Fruit fly (Drosophila melanogaster): ENCODE data around the gene CG42371.

DNA sequence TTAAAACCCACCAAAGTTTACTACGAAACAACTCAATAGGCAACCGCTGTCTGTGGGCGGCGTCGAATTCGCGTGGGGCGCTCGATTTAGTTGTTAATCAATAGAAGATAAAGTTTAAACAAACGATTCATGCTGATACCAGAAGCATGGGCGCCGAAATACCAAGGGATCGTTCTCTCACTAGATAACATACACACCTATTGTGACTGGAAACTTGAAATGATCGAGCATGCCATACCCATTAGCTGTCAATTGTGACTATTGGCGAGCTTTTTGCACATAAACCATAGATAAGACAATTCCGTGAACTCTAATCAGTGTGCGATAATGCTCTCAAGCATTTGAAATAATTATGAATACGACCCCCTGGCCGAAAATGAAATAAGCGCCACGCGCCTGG, 37.7 kb downstream of the CG42371 start:
- no peak for TF ChIP-seq CG12768 (GFP tag; optimal IDR thresholded peaks at IDR 0.05)
- TF ChIP-seq CG11617 (GFP tag; optimal IDR thresholded peaks at IDR 0.05): no peak
- TF ChIP-seq tj (GFP tag; optimal IDR thresholded peaks at IDR 0.05): no peak
- no peak for TF ChIP-seq CG14711 (tag; optimal IDR thresholded peaks at IDR 0.05)
- no peak for TF ChIP-seq CG33017 (tag; optimal IDR thresholded peaks at IDR 0.05)
- no peak for TF ChIP-seq Mnt (GFP tag; optimal IDR thresholded peaks at IDR 0.05)

Data from whole organism, adult.